Fruit fly (Drosophila melanogaster): ENCODE results near the gene Gld.

DNA sequence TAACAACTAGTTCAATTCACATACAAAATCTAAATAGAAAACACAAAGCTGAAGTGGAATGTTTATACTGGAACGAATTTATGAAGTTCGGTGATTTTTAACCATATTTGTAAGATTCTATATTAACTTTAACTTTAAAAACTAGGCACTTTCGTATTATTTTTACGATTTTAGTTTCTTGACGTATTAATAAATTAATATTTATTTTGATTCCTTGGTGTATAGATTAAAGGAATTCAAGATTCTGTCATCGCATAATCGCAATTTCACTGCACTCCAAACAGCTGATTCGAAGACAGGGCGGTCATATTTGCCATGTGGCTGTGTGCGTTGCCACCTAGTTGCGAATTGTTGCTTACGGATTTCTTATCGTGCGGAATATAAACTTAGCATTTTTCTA lies 16.0 kb downstream of the Gld start, which contains the start of the genes CG1227 and Dtwd2:
- TF ChIP-seq insv (optimal IDR thresholded peaks at IDR 0.05) (no peak), psq (optimal IDR thresholded peaks at IDR 0.05) (no peak), Myc (optimal IDR thresholded peaks at IDR 0.05) (no peak), ttk (optimal IDR thresholded peaks at IDR 0.05) (no peak)
